Fruit fly (Drosophila melanogaster) whole organism, adult: Measurements from ENCODE around the gene CG14507.

Source experiments
- CG12768 ChIP-seq: fragments of 200-800 bp; sonication (Bioruptor generic); optimal IDR thresholded peaks from 2 replicates; lab custom pipeline; 2017; ENCODE audit warnings: missing biosample characterization, missing genetic modification characterization, mild to moderate bottlenecking, moderate library complexity, missing genetic modification reagents
- CG14711 ChIP-seq: fragments of 200-800 bp; sonication (Bioruptor generic); optimal IDR thresholded peaks from 2 replicates; lab custom pipeline; 2018; ENCODE audit warnings: missing biosample characterization, mild to moderate bottlenecking, missing genetic modification characterization, moderate library complexity
- CG33017 ChIP-seq: fragments of 200-800 bp; sonication (Bioruptor generic); optimal IDR thresholded peaks from 2 replicates; lab custom pipeline; 2018; ENCODE audit warnings: missing biosample characterization, mild to moderate bottlenecking, missing genetic modification characterization, moderate library complexity
- CG5204 ChIP-seq: fragments of 200-800 bp; sonication (Bioruptor generic); optimal IDR thresholded peaks from 2 replicates; lab custom pipeline; 2016; ENCODE audit warnings: missing biosample characterization, missing genetic modification characterization
- Clk ChIP-seq: fragments of 200-800 bp; sonication (Bioruptor generic); optimal IDR thresholded peaks from 2 replicates; lab custom pipeline; 2017; ENCODE audit warnings: missing biosample characterization, missing genetic modification characterization
- Crg-1 ChIP-seq: fragments of 200-800 bp; sonication (Bioruptor generic); optimal IDR thresholded peaks from 2 replicates; lab custom pipeline; 2016; ENCODE audit warnings: missing biosample characterization, missing genetic modification characterization
- cic ChIP-seq: fragments of 200-800 bp; sonication (Bioruptor generic); optimal IDR thresholded peaks from 2 replicates; lab custom pipeline; 2017; ENCODE audit warnings: missing biosample characterization, mild to moderate bottlenecking, missing genetic modification characterization, moderate library complexity
- kay ChIP-seq: fragments of 200-800 bp; sonication (Bioruptor generic); peaks from one replicate; lab custom pipeline; 2016; ENCODE audit warnings: missing biosample characterization, missing genetic modification characterization, borderline replicate concordance
- ovo ChIP-seq: fragments of 200-800 bp; sonication (Bioruptor generic); optimal IDR thresholded peaks from 2 replicates; lab custom pipeline; 2016; ENCODE audit warnings: missing biosample characterization, missing genetic modification characterization
- tj ChIP-seq: fragments of 200-800 bp; sonication (Bioruptor generic); optimal IDR thresholded peaks from 3 replicates; lab custom pipeline; 2017; ENCODE audit warnings: missing biosample characterization, mild to moderate bottlenecking, missing genetic modification characterization, moderate library complexity
- toe ChIP-seq: fragments of 200-800 bp; sonication (Bioruptor generic); optimal IDR thresholded peaks from 2 replicates; lab custom pipeline; 2016; ENCODE audit warnings: missing biosample characterization, missing genetic modification characterization

DNA sequence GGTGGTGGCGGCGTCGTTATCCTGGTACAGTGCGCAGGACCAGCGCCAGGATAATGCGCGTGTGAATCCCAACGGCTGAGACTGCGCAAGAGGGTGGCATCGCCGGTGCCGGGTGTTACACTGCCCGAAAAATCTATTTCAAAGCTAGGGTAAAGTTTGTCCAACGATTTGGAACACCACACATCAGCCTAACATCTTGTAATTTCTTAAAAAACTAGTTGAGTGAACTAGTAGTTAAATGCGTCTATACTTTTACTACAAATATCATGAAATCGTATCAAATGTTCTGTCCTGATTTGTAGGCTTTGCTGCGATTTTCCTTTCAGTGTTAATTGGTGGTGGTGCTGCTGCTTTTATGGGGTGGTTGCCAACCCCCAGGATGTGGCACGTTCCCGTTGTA is 37.5 kb upstream of the CG14507 start:
- TF ChIP-seq CG14711 (tag; lab: Kevin White, UChicago) (no peak), toe (GFP tag; lab: Kevin White, UChicago) (no peak), CG5204 (no peak), cic (GFP tag; lab: Kevin White, UChicago) (no peak), ovo (GFP tag; lab: Kevin White, UChicago) (no peak), Crg-1 (no peak), kay (no peak), CG12768 (GFP tag; lab: Kevin White, UChicago) (no peak), CG33017 (tag; lab: Kevin White, UChicago) (no peak), Clk (GFP tag; lab: Kevin White, UChicago) (no peak), tj (GFP tag; lab: Kevin White, UChicago) (no peak)
